Worm (Caenorhabditis elegans) whole organism, mixed stage, embryonic: Measurements from ENCODE around the gene pmpl-1.

Experiments used
- ceh-83 ChIP-seq: fragments of 200-800 bp; sonication (Bioruptor generic); optimal IDR thresholded peaks from 2 replicates; lab custom pipeline; 2018; ENCODE audit warnings: mild to moderate bottlenecking, missing genetic modification characterization, missing compliant biosample characterization
- nhr-237 ChIP-seq: fragments of 150-350 bp; optimal IDR thresholded peaks from 2 replicates; lab custom pipeline; 2014; ENCODE audit warnings: missing biosample characterization, missing genetic modification characterization
- nhr-76 ChIP-seq: sonication (generic microtip); optimal IDR thresholded peaks from 2 replicates; lab custom pipeline; 2017; ENCODE audit warnings: missing biosample characterization, missing genetic modification characterization
- snpc-4 ChIP-seq: fragments of 150-350 bp; optimal IDR thresholded peaks from 2 replicates; lab custom pipeline; 2014; ENCODE audit warnings: missing biosample characterization, missing genetic modification characterization
- sptf-1 ChIP-seq: sonication (generic microtip); optimal IDR thresholded peaks from 2 replicates; lab custom pipeline; 2017; ENCODE audit warnings: mild to moderate bottlenecking, missing genetic modification characterization, moderate library complexity, missing compliant biosample characterization
- unc-62 ChIP-seq: fragments of 150-350 bp; optimal IDR thresholded peaks from 2 replicates; lab custom pipeline; 2014; ENCODE audit warnings: missing biosample characterization, missing genetic modification reagents, missing genetic modification characterization

DNA sequence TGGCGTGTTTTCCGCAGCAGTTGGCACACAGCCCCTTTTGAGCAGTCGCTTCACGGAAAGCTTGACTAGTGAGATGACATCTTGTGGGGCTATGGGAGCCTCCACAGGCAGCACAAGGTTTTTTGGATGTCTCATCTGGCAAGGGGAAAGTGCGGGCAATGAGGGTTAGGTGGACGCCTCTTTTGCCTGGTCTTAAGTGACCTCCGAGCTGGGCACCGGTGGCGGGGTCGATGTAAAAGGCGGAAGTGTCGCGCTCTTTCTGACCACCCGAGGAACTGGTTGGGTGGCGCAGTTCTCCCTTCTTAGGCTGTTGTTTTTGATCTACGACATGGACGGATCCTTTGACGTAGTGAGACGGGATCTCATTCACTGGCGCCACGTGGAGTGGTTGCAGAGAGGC lies 36.5 kb upstream of the pmpl-1 start:
- TF ChIP-seq nhr-237 (no peak), ceh-83 (GFP tag; lab: Kevin White, UChicago) (no peak), snpc-4 (no peak), sptf-1 (no peak), unc-62 (GFP tag; lab: Kevin White, UChicago) (no peak), nhr-76 (tag; lab: Kevin White, UChicago) (no peak)
